Worm (Caenorhabditis elegans) whole organism, L4/young adult: Measurements from ENCODE around the gene M04D8.5.

Source experiments
- dao-5 ChIP-seq: sonication (generic microtip); optimal IDR thresholded peaks from 2 replicates; lab custom pipeline; 2016; ENCODE audit warnings: missing genotype, missing genetic modification characterization, moderate library complexity, missing compliant biosample characterization
- him-1 ChIP-seq: sonication (generic microtip); optimal IDR thresholded peaks from 2 replicates; lab custom pipeline; 2016; ENCODE audit warnings: missing genotype, missing genetic modification reagents, missing genetic modification characterization, missing compliant biosample characterization

DNA sequence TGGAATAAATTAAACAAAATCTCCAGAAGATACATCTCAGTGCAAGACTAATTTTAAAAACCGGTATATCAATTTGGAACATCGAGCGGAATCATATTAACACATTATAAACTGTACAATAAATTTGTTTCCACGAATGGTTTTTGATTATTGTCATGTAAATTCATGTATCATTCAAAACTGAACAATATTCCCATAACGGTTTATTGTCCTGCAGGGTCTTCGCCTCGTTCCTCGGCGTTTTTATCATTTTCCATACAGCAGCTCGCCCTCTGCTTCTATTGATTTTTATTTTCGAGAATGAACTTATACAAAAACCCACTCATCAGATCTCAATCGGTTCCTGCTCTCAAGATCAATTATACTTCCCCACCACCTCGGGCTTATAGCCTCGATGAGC lies 25.9 kb upstream of the M04D8.5 start, which contains the start of gene T16G12.8:
- no peak for TF ChIP-seq him-1 (tag; lab: Kevin White, UChicago)
- no peak for TF ChIP-seq dao-5 (tag; lab: Kevin White, UChicago)
